Worm (Caenorhabditis elegans): ENCODE data around the gene ifbp-1.

ifbp-1 gene

ce11 chrV:13330919-13331318 is 49.1 kb downstream of the ifbp-1 start, which contains the start of gene nhr-129:
TSS of gene nhr-129 (minus strand) at chrV:13331019.
- TF ChIP-seq hlh-6 (tag; optimal IDR thresholded peaks at IDR 0.05) (no peak), fax-1 (tag; optimal IDR thresholded peaks at IDR 0.05) (no peak), ceh-30 (tag; optimal IDR thresholded peaks at IDR 0.05) (no peak), K02D7.2 (tag; optimal IDR thresholded peaks at IDR 0.05) (no peak)

ce11 chrV:13327463-13327862 is 52.6 kb downstream of the ifbp-1 start, which contains the start of gene str-37:
TSS of gene str-37 (plus strand) at chrV:13327763.
- no peak for TF ChIP-seq ceh-14 (tag; optimal IDR thresholded peaks at IDR 0.05)
- no peak for TF ChIP-seq dmd-4 (tag; optimal IDR thresholded peaks at IDR 0.05; ENCODE audit: borderline replicate concordance)
- TF ChIP-seq pqm-1 (tag; optimal IDR thresholded peaks at IDR 0.05): no peak
- TF ChIP-seq gmeb-2 (tag; optimal IDR thresholded peaks at IDR 0.05): no peak
- no peak for TF ChIP-seq pha-4 (tag; optimal IDR thresholded peaks at IDR 0.05)
- no peak for TF ChIP-seq ceh-31 (tag; optimal IDR thresholded peaks at IDR 0.05)
- no peak for TF ChIP-seq unc-42 (tag; optimal IDR thresholded peaks at IDR 0.05)

ce11 chrV:13324933-13325760 is 54.9 kb downstream of the ifbp-1 start, which contains the start of gene C50B6.7:
TSS of gene C50B6.7 (minus strand) at chrV:13324983.
- TF ChIP-seq ceh-18 (tag; optimal IDR thresholded peaks at IDR 0.05) (no peak), dve-1 (tag; optimal IDR thresholded peaks at IDR 0.05) (no peak), ceh-14 (tag; optimal IDR thresholded peaks at IDR 0.05) (no peak), ceh-45 (GFP tag; IDR thresholded peaks at IDR 0.05) (no peak), unc-3 (GFP tag; conservative IDR thresholded peaks at IDR 0.05) (no peak), unc-3 (tag; optimal IDR thresholded peaks at IDR 0.05) (no peak), fax-1 (tag; optimal IDR thresholded peaks at IDR 0.05) (no peak), pros-1 (tag; optimal IDR thresholded peaks at IDR 0.05) (no peak), C38D4.7 (GFP tag; optimal IDR thresholded peaks at IDR 0.05) (no peak), unc-42 (tag; optimal IDR thresholded peaks at IDR 0.05) (no peak), fkh-6 (tag; optimal IDR thresholded peaks at IDR 0.05) (no peak), Y22D7AL.16 (tag; optimal IDR thresholded peaks at IDR 0.05) (no peak), elt-2 (tag; optimal IDR thresholded peaks at IDR 0.05) (no peak), hlh-15 (tag; optimal IDR thresholded peaks at IDR 0.05) (no peak), ref-2 (tag; optimal IDR thresholded peaks at IDR 0.05) (no peak), che-1 (tag; optimal IDR thresholded peaks at IDR 0.05) (no peak), C08G9.2 (tag; optimal IDR thresholded peaks at IDR 0.05) (no peak), ttx-3 (tag; optimal IDR thresholded peaks at IDR 0.05) (no peak), unc-86 (tag; optimal IDR thresholded peaks at IDR 0.05) (no peak), zip-5 (tag; optimal IDR thresholded peaks at IDR 0.05) (no peak), ceh-6 (GFP tag; optimal IDR thresholded peaks at IDR 0.05) (no peak)

ce11 chrV:13320676-13321075 is 59.4 kb downstream of the ifbp-1 start, which contains the start of gene srh-15:
TSS of gene srh-15 (plus strand) at chrV:13320976.
- no peak for TF ChIP-seq unc-86 (tag; optimal IDR thresholded peaks at IDR 0.05)
